Fruit fly (Drosophila melanogaster): ENCODE data around the gene CG42688.
A peak's percentile ranks its signal among the peaks of the same experiment; 100 is the strongest.

- no peak for TF ChIP-seq pfk (GFP tag; optimal IDR thresholded peaks at IDR 0.05)
- no peak for TF ChIP-seq Doc3 (GFP tag; IDR thresholded peaks at IDR 0.05; ENCODE audit: partially characterized antibody)
- TF ChIP-seq NfI (GFP tag; optimal IDR thresholded peaks at IDR 0.05), result no peak
- TF ChIP-seq dysf (GFP tag; IDR thresholded peaks at IDR 0.05), result no peak
- TF ChIP-seq Lpt (GFP tag; optimal IDR thresholded peaks at IDR 0.05), result no peak
- TF ChIP-seq CG12391 (tag; optimal IDR thresholded peaks at IDR 0.05), result peak; percentile 45
- TF ChIP-seq CG8089 (GFP tag; optimal IDR thresholded peaks at IDR 0.05), result no peak
- no peak for TF ChIP-seq Sox102F (GFP tag; optimal IDR thresholded peaks at IDR 0.05)
- TF ChIP-seq Trl (optimal IDR thresholded peaks at IDR 0.05), result no peak
- TF ChIP-seq Trl (GFP tag; optimal IDR thresholded peaks at IDR 0.05), result no peak
- TF ChIP-seq fru (optimal IDR thresholded peaks at IDR 0.05), result no peak
- no peak for TF ChIP-seq cwo (GFP tag; optimal IDR thresholded peaks at IDR 0.05)
- no peak for TF ChIP-seq jigr1 (GFP tag; IDR thresholded peaks at IDR 0.05)
- no peak for TF ChIP-seq knrl (GFP tag; IDR thresholded peaks at IDR 0.05; ENCODE audit: partially characterized antibody)
- no peak for TF ChIP-seq CG7745 (tag; optimal IDR thresholded peaks at IDR 0.05)
Observed at dm6 chr2L:19219473-19219872, 36.9 kb upstream of the CG42688 start.

Measured in whole organism, embryonic.